Fruit fly (Drosophila melanogaster) whole organism, embryonic: Measurements from ENCODE around the gene CG44362.

Experiments
- BtbVII ChIP-seq: fragments of 200-800 bp; sonication (Bioruptor generic); optimal IDR thresholded peaks from 3 replicates; lab custom pipeline; 2017; ENCODE audit warnings: missing biosample characterization, mild to moderate bottlenecking, missing genetic modification characterization
- CG11093 ChIP-seq: fragments of 200-800 bp; sonication (Bioruptor generic); IDR thresholded peaks from 3 replicates; pipeline ENCODE4 v1.3.6; 2022; ENCODE audit warnings: missing biosample characterization, missing genetic modification characterization
- CG11247 ChIP-seq: fragments of 200-800 bp; sonication (Bioruptor generic); IDR thresholded peaks from 2 replicates; pipeline ENCODE4 v1.3.6; 2022; ENCODE audit warnings: missing biosample characterization, missing genetic modification characterization
- CG11723 ChIP-seq: fragments of 200-800 bp; sonication (Bioruptor generic); optimal IDR thresholded peaks from 2 replicates; lab custom pipeline; 2017; ENCODE audit warnings: missing biosample characterization, mild to moderate bottlenecking, missing genetic modification characterization
- CG12071 ChIP-seq: fragments of 200-800 bp; sonication (Bioruptor generic); optimal IDR thresholded peaks from 3 replicates; lab custom pipeline; 2018; ENCODE audit warnings: missing biosample characterization, mild to moderate bottlenecking, missing genetic modification characterization
- CG12769 ChIP-seq: fragments of 200-800 bp; sonication (Bioruptor generic); optimal IDR thresholded peaks from 2 replicates; lab custom pipeline; 2019; ENCODE audit warnings: missing biosample characterization, mild to moderate bottlenecking, missing genetic modification characterization, moderate library complexity
- CG13424 ChIP-seq: fragments of 200-800 bp; sonication (Bioruptor generic); optimal IDR thresholded peaks from 2 replicates; lab custom pipeline; 2019; ENCODE audit warnings: missing biosample characterization, mild to moderate bottlenecking, missing genetic modification characterization, moderate library complexity
- CG14667 ChIP-seq: fragments of 200-800 bp; sonication (Bioruptor generic); IDR thresholded peaks from 2 replicates; pipeline ENCODE4 v1.3.6; 2022; ENCODE audit warnings: missing biosample characterization, missing genetic modification characterization
- CG15011 ChIP-seq: fragments of 200-800 bp; sonication (Bioruptor generic); optimal IDR thresholded peaks from 3 replicates; lab custom pipeline; 2018; ENCODE audit warnings: missing biosample characterization, mild to moderate bottlenecking, missing genetic modification characterization
- CG15269 ChIP-seq: fragments of 200-800 bp; sonication (Bioruptor generic); optimal IDR thresholded peaks from 2 replicates; lab custom pipeline; 2018; ENCODE audit warnings: missing biosample characterization, mild to moderate bottlenecking, missing genetic modification characterization, moderate library complexity
- CG15696 ChIP-seq: fragments of 200-800 bp; sonication (Bioruptor generic); optimal IDR thresholded peaks from 2 replicates; lab custom pipeline; 2019; ENCODE audit warnings: missing biosample characterization, mild to moderate bottlenecking, missing genetic modification characterization, moderate library complexity
- CG16813 ChIP-seq: fragments of 200-800 bp; sonication (Bioruptor generic); IDR thresholded peaks from 3 replicates; pipeline ENCODE4 v1.3.6; 2022; ENCODE audit warnings: missing biosample characterization, missing genetic modification characterization; ENCODE audit not compliant: partially characterized antibody
- CG16863 ChIP-seq: fragments of 200-800 bp; sonication (Bioruptor generic); optimal IDR thresholded peaks from 3 replicates; lab custom pipeline; 2016; ENCODE audit warnings: missing biosample characterization, missing genetic modification characterization
- CG18476 ChIP-seq: fragments of 200-800 bp; sonication (Bioruptor generic); optimal IDR thresholded peaks from 2 replicates; lab custom pipeline; 2016; ENCODE audit warnings: missing biosample characterization, mild to moderate bottlenecking, missing genetic modification characterization
- CG30403 ChIP-seq: fragments of 200-800 bp; sonication (Bioruptor generic); optimal IDR thresholded peaks from 3 replicates; lab custom pipeline; 2016; ENCODE audit warnings: missing biosample characterization, missing genetic modification characterization
- CG31388 ChIP-seq: fragments of 200-800 bp; sonication (Bioruptor generic); optimal IDR thresholded peaks from 2 replicates; lab custom pipeline; 2016; ENCODE audit warnings: missing biosample characterization, missing genetic modification characterization
- CG32772 ChIP-seq: fragments of 200-800 bp; sonication (Bioruptor generic); IDR thresholded peaks from 2 replicates; pipeline ENCODE4 v1.3.6; 2022; ENCODE audit warnings: missing biosample characterization, missing genetic modification characterization
- CG3281 ChIP-seq: fragments of 200-800 bp; sonication (Bioruptor generic); optimal IDR thresholded peaks from 3 replicates; lab custom pipeline; 2017; ENCODE audit warnings: missing biosample characterization, mild to moderate bottlenecking, missing genetic modification characterization
- CG33213 ChIP-seq: fragments of 200-800 bp; sonication (Bioruptor generic); optimal IDR thresholded peaks from 3 replicates; lab custom pipeline; 2016; ENCODE audit warnings: missing biosample characterization, missing genetic modification characterization
- CG7556 ChIP-seq: fragments of 200-800 bp; sonication (Bioruptor generic); optimal IDR thresholded peaks from 2 replicates; lab custom pipeline; 2017; ENCODE audit warnings: missing biosample characterization, mild to moderate bottlenecking, missing genetic modification characterization
- CG7786 ChIP-seq: fragments of 200-800 bp; sonication (Bioruptor generic); optimal IDR thresholded peaks from 2 replicates; lab custom pipeline; 2016; ENCODE audit warnings: missing biosample characterization, missing genetic modification characterization
- CG7928 ChIP-seq: fragments of 200-800 bp; sonication (Bioruptor generic); optimal IDR thresholded peaks from 2 replicates; lab custom pipeline; 2017; ENCODE audit warnings: missing biosample characterization, mild to moderate bottlenecking, missing genetic modification characterization
- CG7987 ChIP-seq: fragments of 200-800 bp; sonication (Bioruptor generic); optimal IDR thresholded peaks from 2 replicates; lab custom pipeline; 2018; ENCODE audit warnings: missing biosample characterization, mild to moderate bottlenecking, missing genetic modification characterization, moderate library complexity
- CG9437 ChIP-seq: fragments of 200-800 bp; sonication (Bioruptor generic); optimal IDR thresholded peaks from 2 replicates; lab custom pipeline; 2018; ENCODE audit warnings: missing biosample characterization, mild to moderate bottlenecking, missing genetic modification characterization
- CG9727 ChIP-seq: fragments of 200-800 bp; sonication (Bioruptor generic); optimal IDR thresholded peaks from 3 replicates; lab custom pipeline; 2017; ENCODE audit warnings: missing biosample characterization, mild to moderate bottlenecking, missing genetic modification characterization
- Gsc ChIP-seq: fragments of 200-800 bp; sonication (Bioruptor generic); IDR thresholded peaks from 2 replicates; pipeline ENCODE4 v1.3.6; 2022; ENCODE audit warnings: missing biosample characterization, missing genetic modification characterization
- Med ChIP-seq: fragments of 200-800 bp; sonication (Bioruptor generic); peaks from one replicate; lab custom pipeline; 2016; ENCODE audit warnings: missing biosample characterization, missing genetic modification characterization, mild to moderate bottlenecking, inconsistent platforms, moderate library complexity
- Oaz ChIP-seq: fragments of 200-800 bp; sonication (Bioruptor generic); IDR thresholded peaks from 2 replicates; pipeline ENCODE4 v1.3.6; 2022; ENCODE audit warnings: missing biosample characterization, missing genetic modification characterization
- Optix ChIP-seq: fragments of 200-800 bp; sonication (Bioruptor generic); IDR thresholded peaks from 3 replicates; pipeline ENCODE4 v1.3.6; 2022; ENCODE audit warnings: missing biosample characterization, missing genetic modification characterization
- Spps ChIP-seq: fragments of 200-800 bp; sonication (Bioruptor generic); optimal IDR thresholded peaks from 2 replicates; lab custom pipeline; 2018; ENCODE audit warnings: missing biosample characterization, mild to moderate bottlenecking, missing genetic modification characterization
- Taf1 ChIP-seq: fragments of 200-800 bp; sonication (Bioruptor generic); IDR thresholded peaks from 2 replicates; pipeline ENCODE4 v1.3.6; 2022; ENCODE audit warnings: missing biosample characterization, missing genetic modification characterization
- Usf ChIP-seq: fragments of 200-800 bp; sonication (Bioruptor generic); optimal IDR thresholded peaks from 2 replicates; lab custom pipeline; 2017; ENCODE audit warnings: missing genotype, missing biosample characterization, missing genetic modification characterization
- btn ChIP-seq: fragments of 200-800 bp; sonication (Bioruptor generic); optimal IDR thresholded peaks from 2 replicates; lab custom pipeline; 2016; ENCODE audit warnings: missing biosample characterization, missing genetic modification characterization
- crp ChIP-seq, 2 experiments: fragments of 200-800 bp; sonication (Bioruptor generic); optimal IDR thresholded peaks; 2 replicates in 1 of 2; 3 replicates in 1 of 2; lab custom pipeline; 2017; ENCODE audit warnings: missing biosample characterization in 2 of 2, missing genetic modification characterization in 2 of 2, mild to moderate bottlenecking in 1 of 2, moderate library complexity in 1 of 2
- danr ChIP-seq: fragments of 200-800 bp; sonication (Bioruptor generic); IDR thresholded peaks from 2 replicates; pipeline ENCODE4 v1.3.6; 2022; ENCODE audit warnings: missing biosample characterization, missing genetic modification characterization
- disco-r ChIP-seq: fragments of 200-800 bp; sonication (Bioruptor generic); optimal IDR thresholded peaks from 2 replicates; lab custom pipeline; 2016; ENCODE audit warnings: missing biosample characterization, missing genetic modification characterization
- exex ChIP-seq: fragments of 200-800 bp; sonication (Bioruptor generic); optimal IDR thresholded peaks from 4 replicates; lab custom pipeline; 2018; ENCODE audit warnings: missing biosample characterization, mild to moderate bottlenecking, missing genetic modification characterization, moderate library complexity
- fd64A ChIP-seq: fragments of 200-800 bp; sonication (Bioruptor generic); optimal IDR thresholded peaks from 3 replicates; lab custom pipeline; 2018; ENCODE audit warnings: missing biosample characterization, mild to moderate bottlenecking, missing genetic modification characterization
- fd96Cb ChIP-seq: fragments of 200-800 bp; sonication (Bioruptor generic); optimal IDR thresholded peaks from 2 replicates; lab custom pipeline; 2018; ENCODE audit warnings: missing biosample characterization, mild to moderate bottlenecking, missing genetic modification characterization, moderate library complexity
- gfzf ChIP-seq: fragments of 200-800 bp; sonication (Bioruptor generic); optimal IDR thresholded peaks from 2 replicates; lab custom pipeline; 2016; ENCODE audit warnings: missing biosample characterization, mild to moderate bottlenecking, missing genetic modification characterization, moderate library complexity
- nom ChIP-seq: fragments of 200-800 bp; sonication (Bioruptor generic); optimal IDR thresholded peaks from 2 replicates; lab custom pipeline; 2017; ENCODE audit warnings: missing biosample characterization, missing genetic modification characterization, mild to moderate bottlenecking, moderate library complexity, missing genetic modification reagents
- pzg ChIP-seq: fragments of 200-800 bp; sonication (Bioruptor generic); optimal IDR thresholded peaks from 3 replicates; lab custom pipeline; 2018; ENCODE audit warnings: missing biosample characterization, mild to moderate bottlenecking, missing genetic modification characterization, moderate library complexity
- ranshi ChIP-seq: fragments of 200-800 bp; sonication (Bioruptor generic); IDR thresholded peaks from 2 replicates; pipeline ENCODE4 v1.3.6; 2022; ENCODE audit warnings: missing biosample characterization, missing genetic modification characterization
- sc ChIP-seq, 3 experiments: fragments of >200 bp in 2 of 3; fragments of 200-800 bp in 1 of 3; sonication (Bioruptor generic) in 1 of 3; optimal IDR thresholded peaks; 2 replicates in 2 of 3; 3 replicates in 1 of 3; lab custom pipeline; 2017; ENCODE audit warnings: mild to moderate bottlenecking in 1 of 3, missing biosample characterization in 1 of 3, missing genetic modification characterization in 1 of 3, missing genetic modification reagents in 1 of 3
- sens-2 ChIP-seq: fragments of 200-800 bp; sonication (Bioruptor generic); IDR thresholded peaks from 2 replicates; pipeline ENCODE4 v1.3.6; 2022; ENCODE audit warnings: missing biosample characterization, missing genetic modification characterization
- so ChIP-seq: fragments of 200-800 bp; sonication (Bioruptor generic); IDR thresholded peaks from 3 replicates; pipeline ENCODE4 v1.3.6; 2022; ENCODE audit warnings: missing biosample characterization, missing genetic modification characterization
- tap ChIP-seq: fragments of 200-800 bp; optimal IDR thresholded peaks from 3 replicates; lab custom pipeline; 2019; ENCODE audit warnings: missing biosample characterization, mild to moderate bottlenecking, missing genetic modification characterization, moderate library complexity
- tx ChIP-seq: fragments of 200-800 bp; sonication (Bioruptor generic); optimal IDR thresholded peaks from 2 replicates; lab custom pipeline; 2016; ENCODE audit warnings: missing biosample characterization, missing genetic modification characterization
- zen2 ChIP-seq: fragments of 200-800 bp; sonication (Bioruptor generic); IDR thresholded peaks from 3 replicates; pipeline ENCODE4 v1.3.6; 2022; ENCODE audit warnings: missing biosample characterization, missing genetic modification characterization; ENCODE audit not compliant: partially characterized antibody

Gene CG44362

dm6 chr3L:11381126-11381940, 16.0 kb upstream of the CG44362 start (continued):
- no peak for TF ChIP-seq CG9727 (GFP tag; lab: Kevin White, UChicago)
- TF ChIP-seq CG7556 (GFP tag; lab: Kevin White, UChicago): no peak
- TF ChIP-seq CG11093 (GFP tag; lab: Robert Waterston, UW): no peak
- no peak for TF ChIP-seq sens-2 (GFP tag; lab: Robert Waterston, UW)
- no peak for TF ChIP-seq CG18476 (GFP tag; lab: Kevin White, UChicago)
- no peak; the same call in 1 of the 2 replicates for TF ChIP-seq Oaz (GFP tag; lab: Robert Waterston, UW)
- TF ChIP-seq Usf (GFP tag; lab: Kevin White, UChicago): no peak
- TF ChIP-seq fd64A (GFP tag; lab: Kevin White, UChicago): no peak
- no peak for TF ChIP-seq pzg (GFP tag; lab: Kevin White, UChicago)
- no peak for TF ChIP-seq CG11723
- TF ChIP-seq fd96Cb (tag; lab: Kevin White, UChicago): no peak
- no peak for TF ChIP-seq tx (GFP tag; lab: Kevin White, UChicago)
- TF ChIP-seq CG9437 (GFP tag; lab: Kevin White, UChicago): no peak
- TF ChIP-seq CG7987 (GFP tag; lab: Kevin White, UChicago): peak; percentile 11
- no peak for TF ChIP-seq nom (GFP tag; lab: Kevin White, UChicago)
- no peak for TF ChIP-seq so (GFP tag; lab: Robert Waterston, UW)
- TF ChIP-seq Spps (tag; lab: Kevin White, UChicago): no peak
- TF ChIP-seq danr: no peak
- TF ChIP-seq ranshi: no peak
- no peak for TF ChIP-seq exex
- TF ChIP-seq gfzf (GFP tag; lab: Kevin White, UChicago): no peak
- no peak for TF ChIP-seq tap
- no peak for TF ChIP-seq btn (GFP tag; lab: Kevin White, UChicago)
- no peak for TF ChIP-seq CG15696 (tag; lab: Kevin White, UChicago)
- TF ChIP-seq CG15269: no peak
- TF ChIP-seq CG3281 (GFP tag; lab: Kevin White, UChicago): peak; percentile 15
- TF ChIP-seq Med (GFP tag; lab: Kevin White, UChicago): peak; percentile 57
- peak; percentile 16 for TF ChIP-seq CG12071 (GFP tag; lab: Kevin White, UChicago)
- no peak for TF ChIP-seq CG32772
- TF ChIP-seq CG12769: peak; percentile 57
- no peak for TF ChIP-seq CG15011 (GFP tag; lab: Kevin White, UChicago)
- TF ChIP-seq CG14667 (GFP tag; lab: Robert Waterston, UW): no peak
- TF ChIP-seq CG16813 (GFP tag; lab: Robert Waterston, UW): no peak
- no peak for TF ChIP-seq CG30403 (GFP tag; lab: Kevin White, UChicago)
- no peak for TF ChIP-seq CG13424 (tag; lab: Kevin White, UChicago)
- no peak for TF ChIP-seq BtbVII (GFP tag; lab: Kevin White, UChicago)
- TF ChIP-seq CG33213: no peak
- no peak for TF ChIP-seq CG7786 (GFP tag; lab: Kevin White, UChicago)
- no peak for TF ChIP-seq sc (optimal IDR thresholded peaks at IDR 0.05; lab: Kevin White, UChicago)
- no peak for TF ChIP-seq sc (GFP tag; optimal IDR thresholded peaks at IDR 0.05; lab: Kevin White, UChicago)
- TF ChIP-seq CG16863 (GFP tag; lab: Kevin White, UChicago): no peak
- TF ChIP-seq Taf1 (GFP tag; lab: Robert Waterston, UW): no peak
- TF ChIP-seq CG7928 (GFP tag; lab: Kevin White, UChicago): no peak
- no peak for TF ChIP-seq Gsc (GFP tag; lab: Robert Waterston, UW)
- TF ChIP-seq CG31388 (GFP tag; lab: Kevin White, UChicago): no peak
- peak in 1 of 2 experiments; percentile 48 for TF ChIP-seq crp (GFP tag; optimal IDR thresholded peaks at IDR 0.05; lab: Kevin White, UChicago)
- TF ChIP-seq zen2 (GFP tag; lab: Robert Waterston, UW): no peak
- 0 out of 3 replicates have a peak, but pooled peaks have one; percentile 24 for TF ChIP-seq Optix (GFP tag; lab: Robert Waterston, UW)
- no peak for TF ChIP-seq CG11247 (GFP tag; lab: Robert Waterston, UW)
- TF ChIP-seq disco-r (GFP tag; lab: Kevin White, UChicago): no peak
